Fruit fly (Drosophila melanogaster): ENCODE measurements around the gene GAA1.

GAA1 gene

DNA sequence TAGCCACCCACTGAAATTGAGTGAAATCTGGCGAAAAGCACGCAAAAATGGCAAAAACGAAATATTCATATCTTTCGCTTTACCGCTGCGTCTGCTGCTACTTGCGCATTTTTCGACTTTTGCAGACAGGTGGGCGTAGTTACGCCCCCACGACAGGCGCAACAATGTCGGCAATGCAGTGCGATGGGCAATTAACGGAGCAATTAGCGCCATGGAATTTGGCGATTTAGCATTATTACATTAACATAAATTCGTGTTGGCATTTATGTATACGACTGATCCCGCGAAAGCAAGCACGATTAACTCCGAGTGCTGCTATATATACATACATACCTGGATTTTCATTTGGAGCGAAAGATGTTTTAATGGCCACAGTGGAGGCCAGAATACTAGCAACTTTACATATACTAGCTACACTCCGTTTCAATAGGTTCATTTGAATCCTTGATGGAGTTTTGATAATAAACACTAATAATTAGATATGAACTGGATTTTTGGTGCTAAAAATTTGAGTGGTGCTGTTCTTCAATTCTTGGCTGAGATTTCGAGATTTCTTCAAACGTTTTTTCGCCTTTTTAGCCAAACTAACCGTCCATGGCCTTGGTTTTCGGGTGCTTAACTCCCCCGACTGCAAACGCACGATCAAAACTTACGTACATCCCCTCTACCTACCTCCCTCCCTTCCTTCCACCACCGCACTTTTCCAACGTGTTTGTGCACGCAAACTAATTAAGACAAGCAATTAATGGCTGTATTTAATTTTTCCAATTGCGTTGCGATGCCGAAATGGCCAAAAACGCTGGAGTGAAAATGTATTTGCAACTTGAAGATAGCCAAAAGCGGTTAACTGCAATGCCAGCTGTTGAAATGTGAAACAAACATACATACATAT lies 23.9 kb upstream of the GAA1 start:
- TF ChIP-seq lov (optimal IDR thresholded peaks at IDR 0.05) (no peak), lov (GFP tag; IDR thresholded peaks at IDR 0.05) (no peak), pum (GFP tag; optimal IDR thresholded peaks at IDR 0.05) (no peak), Fer3 (tag; optimal IDR thresholded peaks at IDR 0.05) (no peak), Kr (GFP tag; optimal IDR thresholded peaks at IDR 0.05) (no peak), usp (GFP tag; optimal IDR thresholded peaks at IDR 0.05) (no peak), Six4 (GFP tag; optimal IDR thresholded peaks at IDR 0.05) (no peak), Ssrp (tag; optimal IDR thresholded peaks at IDR 0.05) (no peak), Gug (GFP tag; IDR thresholded peaks at IDR 0.05) (no peak), YL-1 (GFP tag; optimal IDR thresholded peaks at IDR 0.05) (no peak), CG4707 (GFP tag; optimal IDR thresholded peaks at IDR 0.05) (no peak), E2f1 (GFP tag; IDR thresholded peaks at IDR 0.05) (0 out of 2 replicates have a peak, but pooled peaks have one; percentile 38), CG3847 (GFP tag; IDR thresholded peaks at IDR 0.05) (no peak), CG9215 (GFP tag; IDR thresholded peaks at IDR 0.05) (no peak), CG12942 (GFP tag; optimal IDR thresholded peaks at IDR 0.05) (no peak), run (tag; optimal IDR thresholded peaks at IDR 0.05) (no peak), CG8944 (GFP tag; optimal IDR thresholded peaks at IDR 0.05) (no peak), Awh (GFP tag; IDR thresholded peaks at IDR 0.05) (0 out of 2 replicates have a peak, but pooled peaks have one; percentile 28), wdn (GFP tag; IDR thresholded peaks at IDR 0.05) (no peak), wek (GFP tag; optimal IDR thresholded peaks at IDR 0.05) (no peak), nmo (GFP tag; optimal IDR thresholded peaks at IDR 0.05) (peak; percentile 44), Hr39 (optimal IDR thresholded peaks at IDR 0.05) (no peak), Sox100B (GFP tag; optimal IDR thresholded peaks at IDR 0.05) (no peak), CG11247 (GFP tag; IDR thresholded peaks at IDR 0.05) (no peak), dimm (GFP tag; IDR thresholded peaks at IDR 0.05) (no peak), D (optimal IDR thresholded peaks at IDR 0.05) (no peak), D (GFP tag; optimal IDR thresholded peaks at IDR 0.05) (peak; percentile 13), CoRest (tag; optimal IDR thresholded peaks at IDR 0.05) (peak; percentile 7), Pdp1 (GFP tag; optimal IDR thresholded peaks at IDR 0.05) (no peak), CG12155 (GFP tag; optimal IDR thresholded peaks at IDR 0.05) (peak; percentile 13), CG8388 (GFP tag; optimal IDR thresholded peaks at IDR 0.05) (peak; percentile 33), CG10147 (GFP tag; optimal IDR thresholded peaks at IDR 0.05) (no peak), tio (GFP tag; optimal IDR thresholded peaks at IDR 0.05) (no peak), exex (tag; optimal IDR thresholded peaks at IDR 0.05) (no peak), otp (GFP tag; IDR thresholded peaks at IDR 0.05) (no peak), CG31224 (GFP tag; IDR thresholded peaks at IDR 0.05) (no peak), h (optimal IDR thresholded peaks at IDR 0.05) (no peak), CG17385 (GFP tag; optimal IDR thresholded peaks at IDR 0.05) (no peak), CG4282 (GFP tag; optimal IDR thresholded peaks at IDR 0.05) (no peak), Nf-YA (GFP tag; IDR thresholded peaks at IDR 0.05) (no peak), pita (GFP tag; optimal IDR thresholded peaks at IDR 0.05) (no peak), cas (GFP tag; IDR thresholded peaks at IDR 0.05) (no peak), bigmax (GFP tag; optimal IDR thresholded peaks at IDR 0.05) (no peak), CG5953 (GFP tag; IDR thresholded peaks at IDR 0.05) (0 out of 2 replicates have a peak, but pooled peaks have one; percentile 17), CG10431 (GFP tag; optimal IDR thresholded peaks at IDR 0.05) (no peak), Dref (GFP tag; IDR thresholded peaks at IDR 0.05) (no peak), Sin3A (optimal IDR thresholded peaks at IDR 0.05) (no peak), Elba2 (GFP tag; optimal IDR thresholded peaks at IDR 0.05) (no peak), zfh1 (GFP tag; IDR thresholded peaks at IDR 0.05) (0 out of 3 replicates have a peak, but pooled peaks have one; percentile 53), CG34224 (GFP tag; IDR thresholded peaks at IDR 0.05; ENCODE audit: partially characterized antibody) (no peak), CG1024 (GFP tag; IDR thresholded peaks at IDR 0.05) (no peak), Hmr (GFP tag; optimal IDR thresholded peaks at IDR 0.05) (peak; percentile 15)

All from whole organism, embryonic.